Fruit fly (Drosophila melanogaster): ENCODE data around the gene mRpS18A.

mRpS18A gene

dm6 chr3R:8563774-8564173 is 1.4 kb upstream of the mRpS18A start, which contains the start of gene Cenp-C (continued):
- TF ChIP-seq repo (GFP tag; optimal IDR thresholded peaks at IDR 0.05) (no peak), cad (GFP tag; optimal IDR thresholded peaks at IDR 0.05) (no peak), CG6765 (GFP tag; optimal IDR thresholded peaks at IDR 0.05) (no peak), Dbx (GFP tag; IDR thresholded peaks at IDR 0.05) (no peak), eyg (GFP tag; optimal IDR thresholded peaks at IDR 0.05) (no peak), ase (GFP tag; IDR thresholded peaks at IDR 0.05) (no peak), bsh (GFP tag; optimal IDR thresholded peaks at IDR 0.05) (no peak), Nf-YC (tag; optimal IDR thresholded peaks at IDR 0.05) (no peak), phol (tag; optimal IDR thresholded peaks at IDR 0.05) (peak; percentile 80), jing (GFP tag; optimal IDR thresholded peaks at IDR 0.05) (no peak), CG12391 (tag; optimal IDR thresholded peaks at IDR 0.05) (peak; percentile 39), CG12155 (GFP tag; optimal IDR thresholded peaks at IDR 0.05) (peak; percentile 32), CG11085 (GFP tag; IDR thresholded peaks at IDR 0.05) (no peak), CG13775 (GFP tag; optimal IDR thresholded peaks at IDR 0.05) (peak; percentile 37), CG1603 (tag; optimal IDR thresholded peaks at IDR 0.05) (peak; percentile 33), CG10959 (GFP tag; IDR thresholded peaks at IDR 0.05) (no peak), CG30431 (GFP tag; optimal IDR thresholded peaks at IDR 0.05) (no peak), schlank (tag; optimal IDR thresholded peaks at IDR 0.05) (no peak), CG42726 (GFP tag; IDR thresholded peaks at IDR 0.05; ENCODE audit: partially characterized antibody) (no peak), bowl (GFP tag; IDR thresholded peaks at IDR 0.05) (no peak), cg (GFP tag; optimal IDR thresholded peaks at IDR 0.05) (no peak), Aef1 (GFP tag; IDR thresholded peaks at IDR 0.05) (no peak; the same call in 2 of the 3 replicates), CG9932 (GFP tag; IDR thresholded peaks at IDR 0.05) (peak; percentile 51), Drgx (GFP tag; IDR thresholded peaks at IDR 0.05) (no peak), Atf-2 (GFP tag; optimal IDR thresholded peaks at IDR 0.05) (no peak), amos (GFP tag; IDR thresholded peaks at IDR 0.05; ENCODE audit: partially characterized antibody) (no peak), CG30403 (GFP tag; optimal IDR thresholded peaks at IDR 0.05) (peak; percentile 52), CG8089 (GFP tag; optimal IDR thresholded peaks at IDR 0.05) (no peak), pfk (GFP tag; optimal IDR thresholded peaks at IDR 0.05) (no peak), emc (GFP tag; optimal IDR thresholded peaks at IDR 0.05) (no peak), PHDP (tag; optimal IDR thresholded peaks at IDR 0.05) (no peak), lab (GFP tag; optimal IDR thresholded peaks at IDR 0.05) (no peak), sna (GFP tag; IDR thresholded peaks at IDR 0.05; ENCODE audit: partially characterized antibody) (no peak), ttk (GFP tag; IDR thresholded peaks at IDR 0.05) (no peak), CG10543 (GFP tag; optimal IDR thresholded peaks at IDR 0.05) (no peak), NC2β (GFP tag; optimal IDR thresholded peaks at IDR 0.05) (peak; percentile 42), CG10462 (GFP tag; optimal IDR thresholded peaks at IDR 0.05) (no peak), Kr (GFP tag; optimal IDR thresholded peaks at IDR 0.05) (no peak), gfzf (GFP tag; optimal IDR thresholded peaks at IDR 0.05) (peak; percentile 80), CG7745 (tag; optimal IDR thresholded peaks at IDR 0.05) (no peak), CG33557 (GFP tag; optimal IDR thresholded peaks at IDR 0.05) (no peak), Jarid2 (GFP tag; optimal IDR thresholded peaks at IDR 0.05) (no peak), da (GFP tag; optimal IDR thresholded peaks at IDR 0.05) (no peak), Pdp1 (GFP tag; optimal IDR thresholded peaks at IDR 0.05) (peak in 1 of 2 experiments; percentile 30), CG32767 (GFP tag; IDR thresholded peaks at IDR 0.05) (no peak), CG10209 (GFP tag; optimal IDR thresholded peaks at IDR 0.05) (no peak), Scr (GFP tag; IDR thresholded peaks at IDR 0.05; ENCODE audit: partially characterized antibody) (peak; percentile 49; the same call in 1 of the 2 replicates), Mrtf (GFP tag; IDR thresholded peaks at IDR 0.05) (no peak), kay (GFP tag; optimal IDR thresholded peaks at IDR 0.05) (no peak), sqz (GFP tag; optimal IDR thresholded peaks at IDR 0.05) (no peak), peb (GFP tag; IDR thresholded peaks at IDR 0.05) (no peak), h (optimal IDR thresholded peaks at IDR 0.05) (no peak)

Measured in whole organism, embryonic.